Fruit fly (Drosophila melanogaster) Kc167 (cell line): ENCODE measurements around the gene scyl.

Source experiments
- Myc ChIP-seq: fragments of >200 bp; optimal IDR thresholded peaks from 2 replicates; lab custom pipeline; 2017; ENCODE audit warnings: missing external identifiers
- Sin3A ChIP-seq: fragments of >200 bp; optimal IDR thresholded peaks from 2 replicates; lab custom pipeline; 2018; ENCODE audit warnings: missing external identifiers
- h ChIP-seq: fragments of >200 bp; optimal IDR thresholded peaks from 3 replicates; lab custom pipeline; 2018; ENCODE audit warnings: missing external identifiers
- insv ChIP-seq: fragments of >200 bp; optimal IDR thresholded peaks from 3 replicates; lab custom pipeline; 2018; ENCODE audit warnings: missing external identifiers
- psq ChIP-seq: fragments of >200 bp; optimal IDR thresholded peaks from 2 replicates; lab custom pipeline; 2017; ENCODE audit warnings: missing external identifiers
- ttk ChIP-seq: sonication (Bioruptor generic); optimal IDR thresholded peaks from 2 replicates; lab custom pipeline; 2017; ENCODE audit warnings: missing external identifiers

Gene scyl

dm6 chr3L:11284091-11285023 lies 32.2 kb downstream of the scyl start:
- TF ChIP-seq insv (lab: Kevin White, UChicago) (no peak), ttk (lab: Kevin White, UChicago) (no peak), Myc (lab: Kevin White, UChicago) (no peak), h (lab: Kevin White, UChicago) (no peak), Sin3A (lab: Kevin White, UChicago) (no peak), psq (lab: Kevin White, UChicago) (no peak)

dm6 chr3L:11285066-11285465 lies 33.0 kb downstream of the scyl start:
- TF ChIP-seq Myc (lab: Kevin White, UChicago) (no peak), Sin3A (lab: Kevin White, UChicago) (no peak), ttk (lab: Kevin White, UChicago) (no peak)

DNA sequence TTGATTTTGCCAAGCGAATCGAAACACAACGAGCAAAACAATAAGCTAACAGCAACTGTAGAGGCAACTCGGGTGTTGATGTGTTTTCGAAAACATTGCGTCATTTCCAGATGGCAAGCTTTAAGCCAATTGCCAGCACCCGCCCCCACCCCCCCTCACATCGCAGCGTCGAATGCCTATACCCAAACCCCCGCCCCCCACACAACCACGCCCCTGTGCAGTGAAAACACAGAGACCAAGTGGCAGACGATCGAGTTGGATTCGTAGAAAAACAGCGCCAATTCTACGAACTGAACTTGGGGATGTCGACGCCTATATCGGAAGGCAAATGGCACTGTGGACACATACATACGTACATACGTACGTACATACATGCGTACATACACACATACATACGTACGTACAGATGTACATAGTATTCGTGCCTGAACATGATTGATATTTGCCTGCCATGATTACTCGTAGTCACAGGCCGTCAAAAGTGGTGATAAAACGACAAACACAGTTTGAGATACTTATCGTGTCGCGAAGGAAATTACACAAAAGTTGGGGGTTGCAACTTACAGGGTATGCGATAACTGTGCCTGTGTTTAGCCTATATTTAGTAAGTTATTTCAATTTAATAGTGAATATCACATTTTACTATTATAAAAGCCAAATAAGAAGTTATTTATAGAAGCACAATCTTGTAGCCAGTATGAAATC lies 33.6 kb downstream of the scyl start:
- TF ChIP-seq insv (lab: Kevin White, UChicago) (no peak), Sin3A (lab: Kevin White, UChicago) (no peak), h (lab: Kevin White, UChicago) (no peak), ttk (lab: Kevin White, UChicago) (no peak), psq (lab: Kevin White, UChicago) (no peak), Myc (lab: Kevin White, UChicago) (no peak)

DNA sequence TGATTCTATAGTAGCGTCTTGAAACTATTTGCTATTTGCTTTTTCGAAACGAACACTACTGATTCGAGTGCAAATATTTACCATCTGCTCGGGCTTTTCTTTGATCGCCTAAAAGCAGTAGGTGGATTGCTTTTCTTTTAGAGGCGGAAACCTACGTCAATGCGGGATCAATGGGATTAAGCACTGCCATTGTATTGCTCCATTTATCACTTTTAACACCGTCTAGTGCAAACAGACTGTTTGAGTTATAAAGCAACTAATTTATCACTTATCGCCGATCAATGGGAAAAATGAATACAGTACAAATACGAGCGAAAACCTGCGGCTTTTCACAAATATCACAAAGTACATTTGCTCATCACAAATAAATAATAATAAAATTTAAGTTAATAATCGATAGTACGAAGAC lies 34.5 kb downstream of the scyl start:
- no peak for TF ChIP-seq psq (lab: Kevin White, UChicago)
- no peak for TF ChIP-seq insv (lab: Kevin White, UChicago)
- TF ChIP-seq Sin3A (lab: Kevin White, UChicago) = no peak
- TF ChIP-seq ttk (lab: Kevin White, UChicago) = no peak
- TF ChIP-seq h (lab: Kevin White, UChicago) = no peak
- no peak for TF ChIP-seq Myc (lab: Kevin White, UChicago)

DNA sequence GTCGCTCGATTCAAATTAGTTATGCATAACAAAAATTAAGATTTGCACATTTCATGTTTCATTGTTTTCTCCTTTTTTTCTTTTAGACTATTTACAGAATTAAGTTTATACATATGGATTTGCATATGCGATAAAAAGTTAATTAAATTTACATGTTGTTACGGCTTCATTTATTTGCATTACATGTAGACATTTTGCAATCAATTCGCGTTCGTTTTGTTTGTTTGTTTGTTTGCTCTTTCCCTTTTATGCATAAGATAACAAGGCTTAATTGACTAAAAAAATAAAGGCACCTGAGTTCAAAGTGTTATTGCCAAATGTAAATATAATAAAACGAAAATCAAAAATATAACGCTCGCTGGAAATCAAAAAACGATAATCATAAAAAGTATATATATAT lies 35.9 kb downstream of the scyl start:
- no peak for TF ChIP-seq Sin3A (lab: Kevin White, UChicago)
- no peak for TF ChIP-seq h (lab: Kevin White, UChicago)
- TF ChIP-seq insv (lab: Kevin White, UChicago) = no peak
- TF ChIP-seq ttk (lab: Kevin White, UChicago) = no peak
- TF ChIP-seq psq (lab: Kevin White, UChicago) = no peak
- TF ChIP-seq Myc (lab: Kevin White, UChicago) = no peak

DNA sequence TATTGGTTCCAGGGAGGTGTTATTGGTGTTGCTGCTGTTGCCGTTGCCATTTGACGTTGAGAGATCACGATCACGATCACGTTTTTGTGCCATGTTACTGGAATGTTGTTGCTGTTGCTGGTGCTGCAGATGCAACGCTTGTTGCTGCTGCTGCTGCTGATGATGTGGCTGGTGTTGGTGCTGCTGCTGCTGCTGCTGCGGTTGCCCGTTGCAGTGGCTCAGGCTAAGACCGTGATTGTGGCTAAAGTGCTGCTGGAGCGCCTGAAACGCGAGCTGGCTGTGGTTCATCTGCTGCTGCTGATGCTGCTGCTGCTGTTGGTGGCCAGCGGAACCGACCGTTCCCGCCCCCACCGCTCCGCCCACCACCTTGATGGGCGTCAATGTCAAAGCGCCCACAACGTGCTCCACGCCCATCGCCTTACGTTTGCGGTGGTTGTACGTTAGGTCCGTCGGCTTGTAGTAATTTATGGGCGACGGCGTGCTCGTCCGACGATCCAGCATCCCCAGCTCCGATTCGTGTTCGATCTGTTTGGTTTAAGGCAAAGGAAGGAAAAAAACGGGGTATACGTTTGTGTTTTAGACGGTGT lies 37.1 kb downstream of the scyl start:
- TF ChIP-seq psq (lab: Kevin White, UChicago) (no peak), Sin3A (lab: Kevin White, UChicago) (no peak), h (lab: Kevin White, UChicago) (no peak)

dm6 chr3L:11290200-11290599 lies 38.1 kb downstream of the scyl start:
- TF ChIP-seq insv (lab: Kevin White, UChicago) (no peak), psq (lab: Kevin White, UChicago) (no peak), ttk (lab: Kevin White, UChicago) (no peak), Myc (lab: Kevin White, UChicago) (no peak), h (lab: Kevin White, UChicago) (no peak)

dm6 chr3L:11290796-11291195 lies 38.7 kb downstream of the scyl start:
- TF ChIP-seq insv (lab: Kevin White, UChicago) (no peak), h (lab: Kevin White, UChicago) (no peak), Myc (lab: Kevin White, UChicago) (no peak), Sin3A (lab: Kevin White, UChicago) (no peak)

DNA sequence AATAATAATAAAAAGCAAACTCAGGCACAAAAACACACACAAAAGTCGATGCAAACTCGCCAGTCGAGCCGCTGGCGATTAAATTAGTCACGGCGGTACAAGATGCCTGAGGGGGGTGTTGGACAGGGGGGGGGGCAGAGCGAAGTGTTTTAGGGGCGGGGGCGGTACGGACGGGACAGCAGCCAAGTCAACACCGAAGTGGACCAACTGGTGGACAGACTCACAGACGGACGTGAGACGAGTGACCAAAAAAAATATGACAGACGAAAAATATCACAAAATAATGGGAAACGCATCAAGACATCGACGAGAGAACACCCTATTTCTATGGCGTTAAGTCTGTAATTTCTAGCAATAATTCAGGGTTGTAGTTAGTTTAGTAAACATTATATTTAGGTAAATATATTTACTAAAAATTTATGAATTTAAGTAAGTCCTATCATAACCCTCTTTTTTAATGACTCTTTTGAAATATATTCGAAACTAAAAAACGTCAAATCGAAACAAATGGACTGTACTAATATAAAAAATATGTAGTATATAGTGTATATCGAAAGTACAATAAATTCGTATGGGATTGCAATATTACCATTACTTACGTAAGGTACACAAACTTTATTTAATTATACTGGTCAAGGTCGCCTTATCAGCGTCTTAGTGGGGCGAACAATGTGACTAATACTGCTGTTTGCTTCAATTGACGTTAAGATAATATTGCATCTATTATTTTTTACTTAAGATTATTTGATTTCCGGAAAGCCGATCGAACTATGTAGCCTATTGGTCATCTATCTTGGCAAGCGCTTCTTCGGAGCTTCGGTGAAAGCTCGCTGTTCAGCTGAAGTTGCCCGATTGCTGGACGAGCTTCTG lies 39.4 kb downstream of the scyl start:
- TF ChIP-seq Myc (lab: Kevin White, UChicago) (no peak), ttk (lab: Kevin White, UChicago) (no peak), insv (lab: Kevin White, UChicago) (no peak), Sin3A (lab: Kevin White, UChicago) (no peak), h (lab: Kevin White, UChicago) (no peak), psq (lab: Kevin White, UChicago) (no peak)

dm6 chr3L:11292180-11292727 lies 40.1 kb downstream of the scyl start:
- TF ChIP-seq h (lab: Kevin White, UChicago) = no peak
- TF ChIP-seq psq (lab: Kevin White, UChicago) = no peak
- no peak for TF ChIP-seq ttk (lab: Kevin White, UChicago)
- no peak for TF ChIP-seq insv (lab: Kevin White, UChicago)
- TF ChIP-seq Sin3A (lab: Kevin White, UChicago) = no peak
- no peak for TF ChIP-seq Myc (lab: Kevin White, UChicago)
